Fruit fly (Drosophila melanogaster): ENCODE results near the gene bru3.

Gene bru3

DNA sequence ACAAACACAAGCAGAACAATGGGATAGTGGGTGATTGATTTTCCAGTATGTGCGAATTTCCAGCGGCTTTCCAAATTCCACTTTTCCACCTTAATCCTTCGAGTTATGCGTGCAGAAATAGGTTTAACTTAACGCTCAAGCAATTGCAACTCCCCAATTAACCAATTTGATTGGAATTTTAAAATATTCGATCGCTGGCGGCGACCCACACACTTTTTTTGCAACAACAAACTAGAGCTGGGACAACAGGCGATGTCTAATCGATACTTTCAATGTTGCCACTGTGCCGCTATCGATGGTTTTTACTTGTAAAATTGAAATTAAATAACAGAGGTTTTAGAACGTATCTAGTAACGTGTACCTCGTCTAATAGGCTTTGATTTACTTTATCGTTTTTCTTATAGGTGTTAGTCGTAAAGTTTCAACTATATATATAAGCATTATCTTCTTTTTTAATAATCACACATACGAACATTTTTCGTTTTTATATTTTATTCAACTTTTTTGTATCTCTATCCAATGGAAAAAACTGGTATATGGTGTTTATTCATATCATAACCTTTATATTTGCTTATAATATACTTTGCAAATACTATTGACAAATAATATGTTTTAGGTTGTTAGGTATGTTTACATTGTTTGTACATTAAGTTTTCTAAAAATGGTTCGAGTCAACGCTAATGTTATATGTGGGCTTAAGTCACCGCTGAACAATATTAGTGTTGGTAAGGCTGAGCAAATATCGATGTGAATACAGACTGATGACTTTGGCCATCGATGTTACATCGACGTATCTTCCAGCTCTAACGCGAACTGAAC is 316.9 kb downstream of the bru3 start, which contains the start of the genes Abp1 and Tgi (continued):
- TF ChIP-seq CG34422 (GFP tag; IDR thresholded peaks at IDR 0.05) (peak; percentile 68; the same call in 1 of the 3 replicates), p53 (GFP tag; optimal IDR thresholded peaks at IDR 0.05) (no peak), MTF-1 (GFP tag; optimal IDR thresholded peaks at IDR 0.05; ENCODE audit: borderline replicate concordance) (no peak), Dbx (GFP tag; IDR thresholded peaks at IDR 0.05) (peak; percentile 54; the same call in 2 of the 3 replicates), sim (GFP tag; IDR thresholded peaks at IDR 0.05) (no peak), Chrac-16 (GFP tag; optimal IDR thresholded peaks at IDR 0.05) (no peak), ab (GFP tag; optimal IDR thresholded peaks at IDR 0.05) (no peak), gsb-n (tag; optimal IDR thresholded peaks at IDR 0.05) (peak; percentile 15), gcm (GFP tag; optimal IDR thresholded peaks at IDR 0.05) (no peak), corto (GFP tag; optimal IDR thresholded peaks at IDR 0.05) (no peak), CG6791 (GFP tag; IDR thresholded peaks at IDR 0.05; ENCODE audit: partially characterized antibody) (peak; percentile 90), Antp (GFP tag; optimal IDR thresholded peaks at IDR 0.05) (peak; percentile 47), hb (GFP tag; IDR thresholded peaks at IDR 0.05; ENCODE audit: partially characterized antibody) (peak; percentile 64), Abd-B (GFP tag; optimal IDR thresholded peaks at IDR 0.05) (peak; percentile 41), Ets97D (GFP tag; optimal IDR thresholded peaks at IDR 0.05) (peak; percentile 62), BtbVII (GFP tag; optimal IDR thresholded peaks at IDR 0.05) (no peak), CG2875 (GFP tag; optimal IDR thresholded peaks at IDR 0.05) (no peak), Deaf1 (tag; optimal IDR thresholded peaks at IDR 0.05) (no peak), CG10274 (GFP tag; optimal IDR thresholded peaks at IDR 0.05) (no peak), CG12155 (GFP tag; optimal IDR thresholded peaks at IDR 0.05) (peak; percentile 23), mirr (GFP tag; optimal IDR thresholded peaks at IDR 0.05) (no peak), CG17829 (tag; optimal IDR thresholded peaks at IDR 0.05) (peak; percentile 31), caup (GFP tag; optimal IDR thresholded peaks at IDR 0.05; ENCODE audit: severe bottlenecking) (peak; percentile 16), B-H2 (GFP tag; optimal IDR thresholded peaks at IDR 0.05) (peak; percentile 72), insv (GFP tag; optimal IDR thresholded peaks at IDR 0.05) (peak in 1 of 2 experiments; percentile 1), maf-S (GFP tag; optimal IDR thresholded peaks at IDR 0.05) (peak; percentile 30), CG8281 (tag; optimal IDR thresholded peaks at IDR 0.05) (no peak), Hr78 (GFP tag; optimal IDR thresholded peaks at IDR 0.05) (no peak), Asciz (GFP tag; optimal IDR thresholded peaks at IDR 0.05) (no peak), CG11723 (GFP tag; optimal IDR thresholded peaks at IDR 0.05) (no peak), CG1603 (tag; optimal IDR thresholded peaks at IDR 0.05) (peak; percentile 75), her (GFP tag; optimal IDR thresholded peaks at IDR 0.05) (peak; percentile 36), Mad (GFP tag; optimal IDR thresholded peaks at IDR 0.05) (no peak), dysf (GFP tag; IDR thresholded peaks at IDR 0.05) (no peak), Dfd (GFP tag; optimal IDR thresholded peaks at IDR 0.05) (no peak), Oaz (GFP tag; IDR thresholded peaks at IDR 0.05) (no peak), crol (GFP tag; IDR thresholded peaks at IDR 0.05) (no peak), CG11560 (tag; IDR thresholded peaks at IDR 0.05) (no peak), CG14710 (tag; optimal IDR thresholded peaks at IDR 0.05) (peak; percentile 82), sr (GFP tag; IDR thresholded peaks at IDR 0.05) (peak; percentile 58; the same call in 1 of the 3 replicates), CG4730 (GFP tag; IDR thresholded peaks at IDR 0.05) (no peak), CG10209 (GFP tag; optimal IDR thresholded peaks at IDR 0.05) (peak; percentile 15), cad (GFP tag; optimal IDR thresholded peaks at IDR 0.05) (no peak), Sox100B (GFP tag; optimal IDR thresholded peaks at IDR 0.05) (no peak), luna (GFP tag; optimal IDR thresholded peaks at IDR 0.05) (no peak), tx (GFP tag; optimal IDR thresholded peaks at IDR 0.05) (no peak), CG13775 (GFP tag; optimal IDR thresholded peaks at IDR 0.05) (no peak), klu (GFP tag; IDR thresholded peaks at IDR 0.05) (no peak), CG7556 (GFP tag; optimal IDR thresholded peaks at IDR 0.05) (no peak)

Measured in whole organism, embryonic.